Worm (Caenorhabditis elegans) whole organism, L4/young adult: ENCODE measurements around the gene B0244.15.

ENCODE experiments used
- W03F9.2 ChIP-seq: fragments of 150-350 bp; optimal IDR thresholded peaks from 2 replicates; lab custom pipeline; 2014; ENCODE audit warnings: missing biosample characterization, missing genetic modification characterization
- dao-5 ChIP-seq: sonication (generic microtip); optimal IDR thresholded peaks from 2 replicates; lab custom pipeline; 2016; ENCODE audit warnings: missing genotype, missing genetic modification characterization, moderate library complexity, missing compliant biosample characterization
- him-1 ChIP-seq: sonication (generic microtip); optimal IDR thresholded peaks from 2 replicates; lab custom pipeline; 2016; ENCODE audit warnings: missing genotype, missing genetic modification reagents, missing genetic modification characterization, missing compliant biosample characterization

B0244.15 gene

DNA sequence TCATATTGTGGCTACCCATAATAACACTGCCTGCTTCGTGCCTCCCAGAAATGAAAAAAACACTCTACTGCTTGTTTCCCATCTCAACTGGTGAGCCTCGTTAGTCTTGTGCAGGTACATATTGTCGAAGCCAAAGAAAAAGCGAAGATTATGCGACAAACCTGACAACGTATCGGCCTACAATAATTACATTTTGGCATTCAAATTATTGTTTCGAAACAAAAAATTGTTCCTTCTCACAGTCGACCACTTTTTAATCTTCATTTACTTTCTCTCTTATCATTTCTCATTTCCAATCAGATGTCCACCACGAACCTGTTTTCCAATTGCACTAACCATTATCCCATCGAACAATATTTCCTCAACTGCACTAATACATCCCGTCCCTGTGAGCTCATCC is at the start of gene B0244.15:
B0244.15 (plus strand) TSS at position 301 of the 400 bp plus-strand sequence.
- TF ChIP-seq W03F9.2 (tag; lab: Kevin White, UChicago) = no peak
- TF ChIP-seq dao-5 (tag; lab: Kevin White, UChicago) = no peak
- TF ChIP-seq him-1 = no peak

DNA sequence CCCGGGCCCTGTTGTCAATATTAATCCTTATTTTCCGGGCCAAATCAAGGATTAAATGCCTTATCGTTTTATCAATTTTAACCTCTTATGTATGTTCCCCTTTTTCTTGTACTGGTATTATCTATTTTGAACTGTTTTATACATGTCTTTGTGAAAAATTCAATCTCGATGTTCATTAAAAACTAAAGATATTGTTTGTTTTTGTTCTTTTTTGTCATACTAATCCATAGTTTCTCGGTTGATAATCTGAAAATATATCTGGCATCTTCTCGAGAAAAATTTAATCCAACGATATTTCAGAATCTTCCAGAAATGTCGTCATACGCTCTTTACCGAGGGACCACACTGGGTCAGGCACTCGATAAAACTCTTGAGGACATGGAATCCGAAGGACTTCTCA is 49.4 kb upstream of the B0244.15 start, which contains the start of gene B0336.13:
B0336.13 (plus strand) TSS at position 301 of the 400 bp plus-strand sequence.
- TF ChIP-seq him-1 = no peak
- TF ChIP-seq dao-5 (tag; lab: Kevin White, UChicago) = no peak
- no peak for TF ChIP-seq W03F9.2 (tag; lab: Kevin White, UChicago)

DNA sequence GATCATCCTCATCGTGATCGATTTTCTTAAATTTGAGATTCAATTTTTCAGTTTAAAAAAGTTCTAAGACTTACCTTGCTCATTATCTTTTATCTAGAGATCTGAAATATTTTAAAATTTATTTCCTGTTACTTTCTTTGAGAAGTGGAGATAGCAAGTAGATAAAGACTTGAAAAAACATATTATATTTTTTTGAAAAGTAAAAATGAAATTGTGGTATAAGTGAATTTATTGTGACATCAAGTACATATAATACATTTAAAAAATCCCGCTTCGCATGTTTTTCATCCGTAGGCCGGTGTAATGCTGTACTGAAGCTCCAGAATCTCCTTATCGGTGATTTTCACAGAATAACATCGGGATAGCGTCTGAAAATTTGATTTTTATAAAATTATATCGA is 45.9 kb upstream of the B0244.15 start, which contains the start of gene B0336.7:
B0336.7 (minus strand) TSS at position 101 of the 400 bp plus-strand sequence.
- no peak for TF ChIP-seq W03F9.2 (tag; lab: Kevin White, UChicago)
- no peak for TF ChIP-seq dao-5 (tag; lab: Kevin White, UChicago)
- TF ChIP-seq him-1 = no peak

DNA sequence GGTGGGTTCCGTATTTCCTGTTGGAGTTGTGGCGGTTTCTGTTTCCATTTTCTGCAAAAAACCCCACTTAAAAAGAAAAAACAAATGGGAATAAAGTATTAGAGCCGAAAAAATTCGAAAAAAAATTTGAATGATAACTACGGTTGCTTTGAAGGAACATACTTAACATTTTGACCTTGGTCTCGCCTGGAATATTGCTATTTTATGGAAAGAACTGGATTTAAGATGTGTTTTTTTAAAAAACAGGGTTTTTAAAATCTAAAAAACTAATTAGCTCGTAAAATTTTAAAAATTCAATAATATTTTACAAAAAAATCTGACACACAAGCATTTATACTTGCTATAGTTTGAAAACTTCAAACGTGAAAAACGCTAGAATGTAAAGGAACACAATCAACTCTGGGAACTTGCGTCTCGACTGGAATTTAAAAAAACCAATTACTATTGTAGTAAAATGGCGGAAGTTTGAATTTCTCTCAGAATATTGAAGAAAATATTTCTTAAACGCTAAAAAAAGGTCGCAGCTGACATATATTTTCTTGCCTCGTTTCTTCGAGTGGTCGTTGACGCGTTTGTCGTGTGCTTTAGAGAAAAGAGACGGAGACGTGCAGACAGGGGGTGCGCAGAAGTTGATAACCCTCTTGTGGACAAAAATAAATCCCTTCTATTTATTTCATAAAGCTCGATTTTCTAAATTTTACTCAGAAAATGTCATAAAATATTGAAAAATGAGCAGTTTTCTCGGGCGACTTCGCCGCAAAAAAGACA is 45.0 kb upstream of the B0244.15 start, which contains the start of the genes lgg-3 and rgs-5:
lgg-3 (minus strand) TSS at position 51 of the 768 bp plus-strand sequence.
rgs-5 (plus strand) TSS at position 593 of the 768 bp plus-strand sequence.
- TF ChIP-seq dao-5 (tag; lab: Kevin White, UChicago) = no peak
- TF ChIP-seq him-1 = no peak
- TF ChIP-seq W03F9.2 (tag; lab: Kevin White, UChicago) = peak; percentile 73

DNA sequence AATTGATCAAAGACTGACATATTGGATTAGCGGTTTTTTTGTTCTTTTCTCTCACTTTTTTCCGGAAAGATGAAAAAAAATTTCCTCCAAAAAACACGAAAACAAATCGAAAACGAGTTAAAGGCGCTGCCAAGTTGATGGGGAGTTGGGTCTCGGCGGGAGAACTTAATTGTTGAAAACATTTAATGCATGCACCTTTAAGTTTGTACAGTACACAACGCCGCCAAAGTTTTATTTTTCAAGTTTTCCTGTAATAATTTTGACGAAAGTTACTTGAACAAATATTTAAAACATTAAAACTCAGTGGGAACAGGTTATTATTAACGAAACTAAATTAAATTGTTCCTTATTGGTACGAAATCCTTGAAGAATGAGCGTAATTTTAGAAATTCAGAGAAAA is 41.7 kb upstream of the B0244.15 start:
- TF ChIP-seq him-1 = no peak
- TF ChIP-seq W03F9.2 (tag; lab: Kevin White, UChicago) = no peak
- TF ChIP-seq dao-5 (tag; lab: Kevin White, UChicago) = no peak

DNA sequence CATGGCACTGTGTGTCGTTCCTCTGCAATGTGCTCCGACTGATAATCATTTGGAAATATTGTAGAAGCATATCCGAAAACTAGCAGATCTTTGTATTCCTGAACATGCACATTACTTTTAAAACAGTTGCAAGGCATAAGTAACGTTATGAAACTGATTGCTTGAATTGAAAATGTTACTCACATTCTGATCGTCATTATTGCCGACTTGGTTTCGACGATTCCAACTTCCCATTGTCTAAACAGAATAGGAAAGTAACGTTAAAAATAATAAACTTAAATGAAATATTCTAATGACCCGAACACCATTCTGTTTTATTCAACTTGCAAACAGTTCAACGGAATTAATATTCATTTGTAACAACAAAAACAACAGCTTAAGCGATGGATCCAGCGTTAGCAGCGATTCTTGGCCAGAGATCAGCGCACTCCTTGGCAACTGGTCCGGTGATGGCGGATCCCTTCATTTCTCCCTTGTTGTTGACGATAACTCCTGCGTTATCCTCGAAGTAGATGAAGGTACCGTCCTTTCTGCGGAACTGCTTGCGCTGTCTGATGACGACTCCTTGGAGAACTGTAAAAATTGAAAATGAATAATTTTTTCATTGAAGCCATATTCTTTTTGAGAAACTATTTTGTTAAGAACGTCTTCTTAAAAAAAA is 37.8 kb upstream of the B0244.15 start, which contains the start of gene swp-1:
swp-1 (minus strand) TSS at position 298 of the 661 bp plus-strand sequence.
- no peak for TF ChIP-seq him-1

DNA sequence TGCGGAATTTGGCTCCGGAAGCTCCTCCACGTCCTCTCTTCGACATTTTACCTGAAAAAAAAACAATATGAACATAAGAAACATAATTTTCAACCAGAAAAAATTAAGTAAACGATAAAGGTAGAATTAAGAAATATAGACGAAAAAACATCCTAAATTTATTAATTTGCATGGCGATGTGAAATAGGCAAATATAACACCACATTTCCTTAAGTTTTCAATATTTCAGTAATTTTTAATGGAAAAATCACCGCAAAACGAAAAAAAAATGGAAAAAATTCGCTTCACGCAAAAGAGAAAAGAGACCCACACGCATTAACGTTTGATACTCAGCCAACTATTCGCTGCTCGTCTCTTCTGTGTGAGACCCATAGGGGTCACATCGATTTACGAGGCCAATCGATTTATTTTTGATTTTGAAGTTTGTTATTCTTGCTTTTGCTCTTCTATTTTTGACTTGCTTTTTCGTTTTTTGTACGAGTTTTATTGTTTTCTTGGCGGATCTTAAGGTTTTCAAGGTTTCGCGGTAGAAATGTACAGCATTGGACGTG is 37.0 kb upstream of the B0244.15 start, which contains the start of gene rpl-23:
rpl-23 (minus strand) TSS at position 51 of the 551 bp plus-strand sequence.
- TF ChIP-seq W03F9.2 (tag; lab: Kevin White, UChicago) = peak; percentile 94
- peak; percentile 52 for TF ChIP-seq him-1
- no peak for TF ChIP-seq dao-5 (tag; lab: Kevin White, UChicago)

DNA sequence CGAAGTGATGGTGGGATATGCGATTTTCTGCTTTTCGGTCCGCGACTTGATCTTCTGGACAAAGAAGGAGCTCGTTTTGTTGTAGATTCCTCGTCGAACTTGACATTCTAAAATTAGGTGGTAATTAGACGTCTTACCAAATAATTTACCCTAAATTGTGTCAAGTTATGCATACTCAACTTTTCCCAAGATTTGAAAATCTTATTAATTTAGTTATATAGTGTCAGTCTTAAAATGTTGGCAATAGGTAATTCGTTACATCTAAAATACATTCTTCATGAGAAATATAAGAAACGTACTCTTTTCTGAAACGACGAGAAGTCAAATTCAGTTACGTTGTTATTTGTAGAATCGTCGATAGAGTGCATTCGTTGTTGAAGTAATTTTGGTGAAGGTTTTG is 35.6 kb upstream of the B0244.15 start:
- no peak for TF ChIP-seq him-1
- no peak for TF ChIP-seq dao-5 (tag; lab: Kevin White, UChicago)
- no peak for TF ChIP-seq W03F9.2 (tag; lab: Kevin White, UChicago)

DNA sequence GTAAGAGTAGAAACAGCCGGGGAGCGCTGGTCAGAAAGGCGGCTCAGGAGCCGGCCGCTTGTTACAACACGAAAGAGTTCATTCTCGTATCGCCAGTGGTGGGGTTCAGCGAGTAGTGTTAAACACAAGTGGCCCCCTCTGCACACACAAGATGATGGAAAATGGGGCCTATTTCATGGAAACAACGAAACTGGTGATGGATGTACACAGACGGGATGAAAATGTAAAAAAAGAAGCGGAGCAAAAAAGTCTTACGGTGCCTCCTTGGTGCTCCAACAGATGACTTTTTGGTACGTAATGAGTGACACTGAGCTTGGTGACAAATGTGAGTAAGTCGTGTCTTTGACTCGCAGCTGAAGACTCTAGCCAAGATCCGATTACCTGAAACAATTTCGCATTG is 35.2 kb upstream of the B0244.15 start:
- TF ChIP-seq W03F9.2 (tag; lab: Kevin White, UChicago) (no peak), him-1 (no peak), dao-5 (tag; lab: Kevin White, UChicago) (no peak)

DNA sequence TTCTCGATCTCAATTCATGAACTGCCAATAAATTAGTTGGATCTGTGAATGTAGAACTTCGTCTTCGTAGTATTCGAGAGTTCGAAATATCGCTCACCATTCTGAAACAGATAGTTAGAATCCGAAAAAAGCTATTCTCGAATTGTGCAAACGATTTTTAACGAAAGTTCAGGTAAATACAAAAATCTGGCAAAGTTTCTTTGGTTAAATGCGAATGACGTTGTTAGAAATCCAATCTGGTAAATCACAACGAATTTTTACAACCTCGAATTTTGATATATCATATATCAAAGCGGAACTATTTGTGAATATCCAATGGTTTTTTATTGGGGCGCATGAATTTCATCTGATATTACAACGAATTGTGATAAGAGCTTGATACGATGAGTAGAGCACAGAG is 34.0 kb upstream of the B0244.15 start, which contains the start of gene hpo-28:
hpo-28 (minus strand) TSS at position 101 of the 400 bp plus-strand sequence.
- no peak for TF ChIP-seq W03F9.2 (tag; lab: Kevin White, UChicago)
- TF ChIP-seq dao-5 (tag; lab: Kevin White, UChicago) = no peak
- no peak for TF ChIP-seq him-1

DNA sequence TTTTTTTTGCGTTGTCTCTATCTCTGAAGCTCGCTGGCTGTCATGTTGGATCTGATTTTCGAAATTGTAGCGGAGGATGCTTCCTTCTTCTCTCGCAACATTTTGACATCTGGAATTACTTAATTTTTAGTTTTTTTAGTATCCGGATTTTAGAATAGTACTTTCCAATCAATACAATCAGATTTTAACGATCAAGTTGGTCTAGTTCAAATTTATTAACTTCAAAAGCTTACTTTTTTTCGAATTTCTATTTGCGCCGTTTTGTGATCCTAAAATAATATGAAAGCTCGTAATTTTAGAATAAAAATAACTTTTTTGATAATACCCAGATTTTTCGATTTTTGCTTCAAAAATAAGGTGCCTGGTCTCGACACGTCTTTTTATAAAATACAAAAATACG is 33.1 kb upstream of the B0244.15 start, which contains the start of gene B0336.12:
B0336.12 (minus strand) TSS at position 101 of the 400 bp plus-strand sequence.
- no peak for TF ChIP-seq him-1
- no peak for TF ChIP-seq W03F9.2 (tag; lab: Kevin White, UChicago)
- no peak for TF ChIP-seq dao-5 (tag; lab: Kevin White, UChicago)

DNA sequence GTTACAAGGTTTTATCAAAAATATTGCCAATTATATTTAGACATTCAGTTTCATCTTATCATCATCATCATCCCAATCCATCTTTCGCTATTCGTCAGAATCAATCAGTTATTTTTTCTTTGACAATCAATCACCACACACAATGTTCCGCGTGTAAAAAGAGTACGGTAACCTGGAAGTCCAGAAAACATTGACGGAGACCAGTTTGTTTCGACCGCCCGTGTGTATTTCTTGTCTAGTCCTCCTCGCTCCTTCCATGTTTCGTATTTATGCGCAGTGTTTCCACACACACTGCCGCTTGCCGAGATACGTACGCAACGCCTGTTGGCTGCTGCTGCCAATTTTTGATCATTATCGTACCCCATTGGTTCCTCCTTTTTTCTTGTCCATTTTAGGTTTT is 32.5 kb upstream of the B0244.15 start:
- TF ChIP-seq dao-5 (tag; lab: Kevin White, UChicago) = no peak
- TF ChIP-seq W03F9.2 (tag; lab: Kevin White, UChicago) = no peak
- no peak for TF ChIP-seq him-1

DNA sequence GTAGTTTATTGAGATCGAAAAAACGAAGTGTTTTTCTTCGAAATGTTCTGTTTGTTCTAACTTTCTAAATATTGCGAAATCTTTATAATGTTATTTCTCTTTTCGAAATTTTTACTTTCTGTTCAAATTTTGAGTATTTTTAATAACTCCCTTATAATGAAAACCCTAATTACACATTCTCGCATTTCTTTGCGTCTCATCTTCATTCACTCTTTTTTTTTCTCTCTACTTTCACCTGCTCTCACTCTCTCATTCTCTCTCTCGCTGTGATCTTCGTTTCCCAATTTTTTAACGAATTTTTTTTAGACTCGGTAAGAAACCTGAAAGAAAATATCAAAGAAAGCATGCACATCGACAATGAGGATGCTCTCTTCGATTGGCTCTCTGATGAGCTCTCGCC is 31.9 kb upstream of the B0244.15 start, which contains the start of gene rbm-26:
rbm-26 (plus strand) TSS at position 301 of the 400 bp plus-strand sequence.
- TF ChIP-seq him-1 (no peak), W03F9.2 (tag; lab: Kevin White, UChicago) (no peak), dao-5 (tag; lab: Kevin White, UChicago) (no peak)
